Fruit fly (Drosophila melanogaster) whole organism, embryonic: ENCODE data around the gene Miox.

Experiments
- CG12071 ChIP-seq: fragments of 200-800 bp; sonication (Bioruptor generic); optimal IDR thresholded peaks from 3 replicates; lab custom pipeline; 2018; ENCODE audit warnings: missing biosample characterization, mild to moderate bottlenecking, missing genetic modification characterization
- CG8478 ChIP-seq: fragments of >200 bp; optimal IDR thresholded peaks from 2 replicates; lab custom pipeline; 2018
- Fer2 ChIP-seq: fragments of 200-800 bp; sonication (Bioruptor generic); optimal IDR thresholded peaks from 2 replicates; lab custom pipeline; 2018; ENCODE audit warnings: missing biosample characterization, mild to moderate bottlenecking, missing genetic modification characterization, moderate library complexity
- odd ChIP-seq: fragments of 200-800 bp; sonication (Bioruptor generic); optimal IDR thresholded peaks from 2 replicates; lab custom pipeline; 2017; ENCODE audit warnings: missing biosample characterization, mild to moderate bottlenecking, missing genetic modification characterization

- no peak for TF ChIP-seq CG12071
- TF ChIP-seq Fer2 (tag; lab: Kevin White, UChicago) = no peak
- no peak for TF ChIP-seq CG8478 (lab: Kevin White, UChicago)
- no peak for TF ChIP-seq odd
These were observed 19.0 kb downstream of the Miox start, which contains the start of gene Ak1 for dm6 chr3L:12203736-12204135.
